Fruit fly (Drosophila melanogaster) whole organism, embryonic: ENCODE data around the gene r2d2.
A peak's percentile ranks its signal among the peaks of the same experiment; 100 is the strongest.

ENCODE experiments used
- B-H2 ChIP-seq: fragments of 200-800 bp; sonication (Bioruptor generic); optimal IDR thresholded peaks from 2 replicates; lab custom pipeline; 2018; ENCODE audit warnings: missing biosample characterization, mild to moderate bottlenecking, missing genetic modification characterization
- Bdp1 ChIP-seq: fragments of 200-800 bp; sonication (Bioruptor generic); optimal IDR thresholded peaks from 3 replicates; lab custom pipeline; 2016; ENCODE audit warnings: missing biosample characterization, missing genetic modification characterization
- CG10209 ChIP-seq: fragments of 200-800 bp; sonication (Bioruptor generic); optimal IDR thresholded peaks from 3 replicates; lab custom pipeline; 2017; ENCODE audit warnings: missing biosample characterization, mild to moderate bottlenecking, missing genetic modification characterization, missing genetic modification reagents
- CG11247 ChIP-seq: fragments of 200-800 bp; sonication (Bioruptor generic); IDR thresholded peaks from 2 replicates; pipeline ENCODE4 v1.3.6; 2022; ENCODE audit warnings: missing biosample characterization, missing genetic modification characterization
- CG12391 ChIP-seq: fragments of 200-800 bp; sonication (Bioruptor generic); optimal IDR thresholded peaks from 3 replicates; lab custom pipeline; 2018; ENCODE audit warnings: missing biosample characterization, mild to moderate bottlenecking, missing genetic modification characterization, moderate library complexity
- CG13894 ChIP-seq: fragments of 200-800 bp; sonication (Bioruptor generic); optimal IDR thresholded peaks from 3 replicates; lab custom pipeline; 2018; ENCODE audit warnings: missing biosample characterization, mild to moderate bottlenecking, missing genetic modification characterization, moderate library complexity
- CG1603 ChIP-seq: fragments of 200-800 bp; sonication (Bioruptor generic); optimal IDR thresholded peaks from 2 replicates; lab custom pipeline; 2019; ENCODE audit warnings: missing biosample characterization, mild to moderate bottlenecking, missing genetic modification characterization, moderate library complexity
- CG17186 ChIP-seq: fragments of 200-800 bp; sonication (Bioruptor generic); optimal IDR thresholded peaks from 3 replicates; lab custom pipeline; 2017; ENCODE audit warnings: missing biosample characterization, missing genetic modification reagents, missing genetic modification characterization
- CG2120 ChIP-seq: fragments of 200-800 bp; sonication (Bioruptor generic); optimal IDR thresholded peaks from 3 replicates; lab custom pipeline; 2016; ENCODE audit warnings: missing biosample characterization, missing genetic modification characterization
- CG30431 ChIP-seq: fragments of 200-800 bp; sonication (Bioruptor generic); optimal IDR thresholded peaks from 2 replicates; lab custom pipeline; 2017; ENCODE audit warnings: missing biosample characterization, missing genetic modification characterization
- CG32767 ChIP-seq: fragments of 200-800 bp; sonication (Bioruptor generic); IDR thresholded peaks from 2 replicates; pipeline ENCODE4 v1.3.6; 2022; ENCODE audit warnings: missing biosample characterization, missing genetic modification characterization
- CG5953 ChIP-seq: fragments of 200-800 bp; sonication (Bioruptor generic); IDR thresholded peaks from 2 replicates; pipeline ENCODE4 v1.3.6; 2022; ENCODE audit warnings: missing biosample characterization, missing genetic modification characterization
- CG6689 ChIP-seq: fragments of 200-800 bp; sonication (Bioruptor generic); IDR thresholded peaks from 2 replicates; pipeline ENCODE4 v1.3.6; 2022; ENCODE audit warnings: missing biosample characterization, missing genetic modification characterization
- CG7271 ChIP-seq: fragments of 200-800 bp; sonication (Bioruptor generic); optimal IDR thresholded peaks from 2 replicates; lab custom pipeline; 2018; ENCODE audit warnings: missing biosample characterization, mild to moderate bottlenecking, missing genetic modification characterization, moderate library complexity
- CG7963 ChIP-seq: fragments of 200-800 bp; sonication (Bioruptor generic); IDR thresholded peaks from 3 replicates; pipeline ENCODE4 v1.3.6; 2022; ENCODE audit warnings: missing biosample characterization, missing genetic modification characterization; ENCODE audit not compliant: partially characterized antibody
- CG8089 ChIP-seq: fragments of 200-800 bp; sonication (Bioruptor generic); optimal IDR thresholded peaks from 3 replicates; lab custom pipeline; 2016; ENCODE audit warnings: missing biosample characterization, missing genetic modification characterization
- CG9727 ChIP-seq: fragments of 200-800 bp; sonication (Bioruptor generic); optimal IDR thresholded peaks from 3 replicates; lab custom pipeline; 2017; ENCODE audit warnings: missing biosample characterization, mild to moderate bottlenecking, missing genetic modification characterization
- Dp ChIP-seq: fragments of 200-800 bp; sonication (Bioruptor generic); optimal IDR thresholded peaks from 2 replicates; lab custom pipeline; 2018; ENCODE audit warnings: missing biosample characterization, mild to moderate bottlenecking, missing genetic modification characterization, moderate library complexity
- Ets65A ChIP-seq: fragments of 200-800 bp; sonication (Bioruptor generic); peaks from one replicate; lab custom pipeline; 2016; ENCODE audit warnings: missing biosample characterization, missing genetic modification characterization
- Fer3 ChIP-seq: fragments of 200-800 bp; sonication (Bioruptor generic); optimal IDR thresholded peaks from 2 replicates; lab custom pipeline; 2018; ENCODE audit warnings: missing biosample characterization, mild to moderate bottlenecking, missing genetic modification characterization, moderate library complexity
- Mrtf ChIP-seq: fragments of 200-800 bp; sonication (Bioruptor generic); IDR thresholded peaks from 3 replicates; pipeline ENCODE4 v1.3.6; 2022; ENCODE audit warnings: missing biosample characterization, missing genetic modification characterization
- Rx ChIP-seq: fragments of 200-800 bp; sonication (Bioruptor generic); IDR thresholded peaks from 2 replicates; pipeline ENCODE4 v1.3.6; 2022; ENCODE audit warnings: missing biosample characterization, missing genetic modification characterization
- Six4 ChIP-seq: fragments of 200-800 bp; sonication (Bioruptor generic); optimal IDR thresholded peaks from 2 replicates; lab custom pipeline; 2016; ENCODE audit warnings: missing biosample characterization, missing genetic modification characterization
- Sox102F ChIP-seq: fragments of 200-800 bp; sonication (Bioruptor generic); optimal IDR thresholded peaks from 2 replicates; lab custom pipeline; 2018; ENCODE audit warnings: missing biosample characterization, mild to moderate bottlenecking, missing genetic modification characterization, moderate library complexity
- Sry-β ChIP-seq: fragments of 200-800 bp; sonication (Bioruptor generic); optimal IDR thresholded peaks from 2 replicates; lab custom pipeline; 2018; ENCODE audit warnings: missing biosample characterization, mild to moderate bottlenecking, missing genetic modification characterization, moderate library complexity
- ab ChIP-seq: fragments of 200-800 bp; sonication (Bioruptor generic); optimal IDR thresholded peaks from 2 replicates; lab custom pipeline; 2016; ENCODE audit warnings: missing biosample characterization, missing genetic modification characterization
- bbx ChIP-seq: fragments of 200-800 bp; sonication (Bioruptor generic); IDR thresholded peaks from 2 replicates; pipeline ENCODE4 v1.3.6; 2022; ENCODE audit warnings: missing biosample characterization, missing genetic modification characterization; ENCODE audit not compliant: partially characterized antibody
- chm ChIP-seq: fragments of 200-800 bp; sonication (Bioruptor generic); IDR thresholded peaks from 2 replicates; pipeline ENCODE4 v1.3.6; 2022; ENCODE audit warnings: missing biosample characterization, missing genetic modification characterization
- corto ChIP-seq: fragments of 200-800 bp; sonication (Bioruptor generic); optimal IDR thresholded peaks from 2 replicates; lab custom pipeline; 2016; ENCODE audit warnings: missing biosample characterization, mild to moderate bottlenecking, missing genetic modification characterization, moderate library complexity
- cwo ChIP-seq: fragments of 200-800 bp; sonication (Bioruptor generic); optimal IDR thresholded peaks from 3 replicates; lab custom pipeline; 2017; ENCODE audit warnings: missing biosample characterization, missing genetic modification characterization, mild to moderate bottlenecking, moderate library complexity, missing genetic modification reagents
- dmrt99B ChIP-seq: fragments of 200-800 bp; sonication (Bioruptor generic); optimal IDR thresholded peaks from 2 replicates; lab custom pipeline; 2018; ENCODE audit warnings: missing biosample characterization, mild to moderate bottlenecking, missing genetic modification characterization, moderate library complexity
- fd102C ChIP-seq: fragments of 200-800 bp; sonication (Bioruptor generic); optimal IDR thresholded peaks from 2 replicates; lab custom pipeline; 2018; ENCODE audit warnings: missing biosample characterization, mild to moderate bottlenecking, missing genetic modification characterization, moderate library complexity
- fd3F ChIP-seq: fragments of 200-800 bp; sonication (Bioruptor generic); optimal IDR thresholded peaks from 2 replicates; lab custom pipeline; 2018; ENCODE audit warnings: missing biosample characterization, mild to moderate bottlenecking, missing genetic modification characterization, moderate library complexity
- gfzf ChIP-seq: fragments of 200-800 bp; sonication (Bioruptor generic); optimal IDR thresholded peaks from 2 replicates; lab custom pipeline; 2016; ENCODE audit warnings: missing biosample characterization, mild to moderate bottlenecking, missing genetic modification characterization, moderate library complexity
- ham ChIP-seq: fragments of 200-800 bp; sonication (Bioruptor generic); IDR thresholded peaks from 2 replicates; pipeline ENCODE4 v1.3.6; 2022; ENCODE audit warnings: missing biosample characterization, missing genetic modification characterization
- her ChIP-seq: fragments of 200-800 bp; sonication (Bioruptor generic); optimal IDR thresholded peaks from 2 replicates; lab custom pipeline; 2016; ENCODE audit warnings: missing biosample characterization, missing genetic modification characterization
- insv ChIP-seq, 2 experiments: fragments of 200-800 bp; sonication (Bioruptor generic); optimal IDR thresholded peaks; 3 replicates each; lab custom pipeline; 2016 to 2018; ENCODE audit warnings: missing biosample characterization in 2 of 2, missing genetic modification characterization in 2 of 2
- mirr ChIP-seq: fragments of 200-800 bp; sonication (Bioruptor generic); optimal IDR thresholded peaks from 3 replicates; lab custom pipeline; 2018; ENCODE audit warnings: missing biosample characterization, mild to moderate bottlenecking, missing genetic modification characterization
- nerfin-1 ChIP-seq: fragments of 200-800 bp; sonication (Bioruptor generic); optimal IDR thresholded peaks from 3 replicates; lab custom pipeline; 2019; ENCODE audit warnings: missing biosample characterization, mild to moderate bottlenecking, missing genetic modification characterization, moderate library complexity
- pfk ChIP-seq: fragments of 200-800 bp; sonication (Bioruptor generic); optimal IDR thresholded peaks from 2 replicates; lab custom pipeline; 2018; ENCODE audit warnings: missing biosample characterization, mild to moderate bottlenecking, missing genetic modification characterization, moderate library complexity
- pzg ChIP-seq: fragments of 200-800 bp; sonication (Bioruptor generic); optimal IDR thresholded peaks from 3 replicates; lab custom pipeline; 2018; ENCODE audit warnings: missing biosample characterization, mild to moderate bottlenecking, missing genetic modification characterization, moderate library complexity
- seq ChIP-seq: fragments of 200-800 bp; sonication (Bioruptor generic); IDR thresholded peaks from 2 replicates; pipeline ENCODE4 v1.3.6; 2022; ENCODE audit warnings: missing biosample characterization, missing genetic modification characterization
- sim ChIP-seq: fragments of 200-800 bp; sonication (Bioruptor generic); IDR thresholded peaks from 2 replicates; pipeline ENCODE4 v1.3.6; 2022; ENCODE audit warnings: missing biosample characterization, missing genetic modification characterization
- slou ChIP-seq: fragments of 200-800 bp; sonication (Bioruptor generic); optimal IDR thresholded peaks from 3 replicates; lab custom pipeline; 2016; ENCODE audit warnings: missing biosample characterization, missing genetic modification characterization
- sug ChIP-seq: fragments of 200-800 bp; optimal IDR thresholded peaks from 2 replicates; lab custom pipeline; 2019; ENCODE audit warnings: missing biosample characterization, mild to moderate bottlenecking, missing genetic modification characterization, moderate library complexity
- tll ChIP-seq, 2 experiments: fragments of 200-800 bp in 1 of 2; fragments of >200 bp in 1 of 2; sonication (Bioruptor generic) in 1 of 2; optimal IDR thresholded peaks; 2 replicates each; lab custom pipeline; 2017 to 2019; ENCODE audit warnings: missing biosample characterization in 2 of 2, missing genetic modification characterization in 2 of 2, mild to moderate bottlenecking in 1 of 2, moderate library complexity in 1 of 2
- trh ChIP-seq: fragments of 200-800 bp; sonication (Bioruptor generic); optimal IDR thresholded peaks from 2 replicates; lab custom pipeline; 2016; ENCODE audit warnings: missing biosample characterization, missing genetic modification characterization
- unc-4 ChIP-seq: fragments of 200-800 bp; sonication (Bioruptor generic); IDR thresholded peaks from 2 replicates; pipeline ENCODE4 v1.3.6; 2022; ENCODE audit warnings: missing biosample characterization, missing genetic modification characterization; ENCODE audit not compliant: partially characterized antibody
- usp ChIP-seq: fragments of >200 bp; optimal IDR thresholded peaks from 2 replicates; lab custom pipeline; 2017; ENCODE audit warnings: missing biosample characterization, missing genetic modification characterization

The r2d2 gene

DNA sequence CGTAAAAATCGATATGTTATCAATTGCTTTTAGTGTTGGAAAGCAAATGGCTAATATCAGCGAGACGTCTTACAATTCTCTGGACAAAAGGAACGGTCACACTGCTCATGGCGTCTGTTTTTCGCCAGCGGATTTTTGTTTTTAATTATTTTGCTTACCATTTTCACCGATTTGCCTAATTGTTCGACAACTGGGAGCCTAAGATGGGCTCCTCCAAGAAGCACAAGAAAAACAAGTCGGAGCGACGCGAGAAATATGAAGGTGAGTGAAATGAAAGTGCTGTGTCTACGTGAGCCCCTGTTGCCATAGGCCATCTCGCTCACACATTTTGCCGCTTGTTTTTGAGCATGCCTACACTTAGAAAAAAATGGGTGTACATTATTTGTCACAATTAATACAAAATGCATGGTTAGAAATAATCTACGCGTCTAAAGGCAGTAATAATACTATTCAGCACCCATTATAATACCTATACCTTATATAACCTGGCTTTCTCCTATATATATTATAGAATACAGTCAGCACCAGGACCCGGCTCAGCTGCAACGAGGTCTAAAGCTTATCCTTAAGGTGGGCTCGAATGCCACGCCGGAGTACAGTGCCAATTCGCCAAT, 17.1 kb upstream of the r2d2 start, which contains the start of gene Brd7-9 (continued):
- TF ChIP-seq CG32767 (GFP tag; lab: Robert Waterston, UW) (peak; percentile 76), CG9727 (GFP tag; lab: Kevin White, UChicago) (peak; percentile 79), CG17186 (GFP tag; lab: Kevin White, UChicago) (no peak), mirr (GFP tag; lab: Kevin White, UChicago) (no peak), Bdp1 (GFP tag; lab: Kevin White, UChicago) (peak; percentile 6), Rx (GFP tag; lab: Robert Waterston, UW) (peak; percentile 50; the same call in 1 of the 2 replicates), CG12391 (peak; percentile 75), dmrt99B (peak; percentile 79), Sry-β (peak; percentile 10), CG11247 (GFP tag; lab: Robert Waterston, UW) (peak; percentile 80), CG10209 (GFP tag; lab: Kevin White, UChicago) (peak; percentile 68), fd3F (GFP tag; lab: Kevin White, UChicago) (peak; percentile 0), corto (GFP tag; lab: Kevin White, UChicago) (no peak), her (GFP tag; lab: Kevin White, UChicago) (peak; percentile 34), B-H2 (GFP tag; lab: Kevin White, UChicago) (no peak), Sox102F (GFP tag; lab: Kevin White, UChicago) (peak; percentile 72), Fer3 (tag; lab: Kevin White, UChicago) (peak; percentile 62), sim (GFP tag; lab: Robert Waterston, UW) (peak; percentile 67), usp (no peak), CG8089 (GFP tag; lab: Kevin White, UChicago) (no peak), fd102C (GFP tag; lab: Kevin White, UChicago) (no peak), bbx (GFP tag; lab: Robert Waterston, UW) (peak; percentile 56; the same call in 1 of the 2 replicates), CG6689 (peak; percentile 71), Dp (GFP tag; lab: Kevin White, UChicago) (peak; percentile 70), gfzf (GFP tag; lab: Kevin White, UChicago) (peak; percentile 71), pzg (GFP tag; lab: Kevin White, UChicago) (peak; percentile 61), Mrtf (peak; percentile 35; the same call in 1 of the 3 replicates), insv (GFP tag; optimal IDR thresholded peaks at IDR 0.05; lab: Kevin White, UChicago) (no peak), chm (peak; percentile 92), CG2120 (GFP tag; lab: Kevin White, UChicago) (peak; percentile 77), sug (tag; lab: Kevin White, UChicago) (peak; percentile 29), CG1603 (peak; percentile 79), CG30431 (GFP tag; lab: Kevin White, UChicago) (peak; percentile 20), unc-4 (GFP tag; lab: Robert Waterston, UW) (peak; percentile 39; the same call in 1 of the 2 replicates), CG7963 (GFP tag; lab: Robert Waterston, UW) (peak; percentile 44; the same call in 1 of the 3 replicates), cwo (GFP tag; lab: Kevin White, UChicago) (peak; percentile 72), tll (GFP tag; optimal IDR thresholded peaks at IDR 0.05; lab: Kevin White, UChicago) (no peak), trh (GFP tag; lab: Kevin White, UChicago) (no peak), seq (GFP tag; lab: Robert Waterston, UW) (peak; percentile 71), ham (GFP tag; lab: Robert Waterston, UW) (0 out of 2 replicates have a peak, but pooled peaks have one; percentile 41), Ets65A (GFP tag; lab: Kevin White, UChicago) (peak; percentile 89), pfk (GFP tag; lab: Kevin White, UChicago) (no peak), CG13894 (tag; lab: Kevin White, UChicago) (no peak), CG7271 (tag; lab: Kevin White, UChicago) (no peak), CG5953 (peak; percentile 72), slou (GFP tag; lab: Kevin White, UChicago) (peak; percentile 63), ab (GFP tag; lab: Kevin White, UChicago) (no peak), Six4 (peak; percentile 48), nerfin-1 (tag; lab: Kevin White, UChicago) (peak; percentile 28)
